Fruit fly (Drosophila melanogaster) Kc167 (cell line): ENCODE measurements around the gene CG7518.

Experiments
- Myc ChIP-seq: fragments of >200 bp; optimal IDR thresholded peaks from 2 replicates; lab custom pipeline; 2017; ENCODE audit warnings: missing external identifiers
- Sin3A ChIP-seq: fragments of >200 bp; optimal IDR thresholded peaks from 2 replicates; lab custom pipeline; 2018; ENCODE audit warnings: missing external identifiers
- h ChIP-seq: fragments of >200 bp; optimal IDR thresholded peaks from 3 replicates; lab custom pipeline; 2018; ENCODE audit warnings: missing external identifiers
- psq ChIP-seq: fragments of >200 bp; optimal IDR thresholded peaks from 2 replicates; lab custom pipeline; 2017; ENCODE audit warnings: missing external identifiers
- ttk ChIP-seq: sonication (Bioruptor generic); optimal IDR thresholded peaks from 2 replicates; lab custom pipeline; 2017; ENCODE audit warnings: missing external identifiers

DNA sequence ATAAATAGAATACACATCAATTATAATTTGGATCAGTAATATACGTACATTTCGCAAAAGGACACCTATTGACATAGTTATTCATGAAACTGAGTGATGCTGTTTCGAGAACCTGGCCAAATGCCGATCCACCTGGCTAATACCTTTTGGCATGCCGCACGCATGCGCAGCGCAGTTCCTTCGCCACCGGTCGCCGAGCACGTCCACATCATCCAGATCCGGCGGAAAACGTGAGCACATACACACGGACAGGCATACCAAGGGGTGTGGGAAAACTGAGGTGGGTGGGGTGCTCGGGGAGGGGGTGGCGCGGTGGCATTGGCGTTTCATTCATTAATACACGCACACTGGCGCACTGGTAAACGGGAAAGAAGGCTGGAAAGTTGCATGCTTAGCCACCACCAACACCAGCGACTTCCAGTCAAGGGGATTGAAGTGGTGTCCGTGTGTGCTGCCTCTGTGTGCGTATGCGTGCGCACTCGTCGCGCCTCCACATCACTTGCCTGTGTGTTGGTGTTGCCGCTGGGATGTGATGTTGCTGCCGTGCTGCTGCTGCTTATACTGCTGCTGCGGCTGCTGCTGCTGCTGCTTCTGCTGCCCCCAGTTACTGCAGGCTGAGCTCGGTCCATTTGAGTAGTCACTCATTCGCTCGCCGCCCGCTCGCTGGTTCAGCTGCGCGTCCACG, 59.4 kb downstream of the CG7518 start, which contains the start of gene sim:
- TF ChIP-seq ttk (lab: Kevin White, UChicago), result no peak
- TF ChIP-seq psq (lab: Kevin White, UChicago), result no peak
- TF ChIP-seq Sin3A (lab: Kevin White, UChicago), result no peak
- no peak for TF ChIP-seq Myc
- no peak for TF ChIP-seq h (lab: Kevin White, UChicago)
